Fruit fly (Drosophila melanogaster) whole organism, wandering third instar larva: ENCODE data around the gene Miga.

ENCODE experiments used
- Abd-B ChIP-seq: fragments of >200 bp; optimal IDR thresholded peaks from 2 replicates; lab custom pipeline; 2017; ENCODE audit warnings: missing biosample characterization, missing genetic modification characterization
- CrebA ChIP-seq: fragments of 200-800 bp; sonication (Bioruptor generic); optimal IDR thresholded peaks from 2 replicates; lab custom pipeline; 2016; ENCODE audit warnings: missing biosample characterization, mild to moderate bottlenecking, missing genetic modification characterization, borderline replicate concordance
- Dfd ChIP-seq: fragments of >200 bp; optimal IDR thresholded peaks from 2 replicates; lab custom pipeline; 2017; ENCODE audit warnings: missing biosample characterization, missing genetic modification characterization
- Dif ChIP-seq: fragments of 200-275, 200-300 bp; sonication (Bioruptor generic); optimal IDR thresholded peaks from 2 replicates; lab custom pipeline; 2018; ENCODE audit warnings: missing biosample characterization, missing genetic modification characterization; ENCODE audit not compliant: partially characterized antibody
- GATAd ChIP-seq: sonication (Bioruptor generic); optimal IDR thresholded peaks from 2 replicates; lab custom pipeline; 2016; ENCODE audit warnings: missing biosample characterization, missing genetic modification characterization
- Hnf4 ChIP-seq: fragments of 200-800 bp; sonication (Bioruptor generic); optimal IDR thresholded peaks from 2 replicates; lab custom pipeline; 2016; ENCODE audit warnings: missing biosample characterization, mild to moderate bottlenecking, missing genetic modification characterization
- Hr78 ChIP-seq: fragments of >200 bp; optimal IDR thresholded peaks from 2 replicates; lab custom pipeline; 2017; ENCODE audit warnings: missing biosample characterization, missing genetic modification characterization
- Hr83 ChIP-seq: fragments of 200-300 bp; sonication (Bioruptor generic); optimal IDR thresholded peaks from 2 replicates; lab custom pipeline; 2016; ENCODE audit warnings: missing biosample characterization, mild to moderate bottlenecking, missing genetic modification characterization, moderate library complexity; ENCODE audit not compliant: poor library complexity, severe bottlenecking
- Mio ChIP-seq: sonication (Bioruptor generic); optimal IDR thresholded peaks from 2 replicates; lab custom pipeline; 2016; ENCODE audit warnings: missing biosample characterization, missing genetic modification characterization
- Myc ChIP-seq: fragments of >200 bp; optimal IDR thresholded peaks from 2 replicates; lab custom pipeline; 2017
- N ChIP-seq: fragments of >200 bp; optimal IDR thresholded peaks from 2 replicates; lab custom pipeline; 2018; ENCODE audit warnings: missing biosample characterization, missing external identifiers, missing genetic modification characterization
- OdsH ChIP-seq: fragments of 200-800 bp; sonication (Bioruptor generic); optimal IDR thresholded peaks from 2 replicates; lab custom pipeline; 2016; ENCODE audit warnings: missing biosample characterization, mild to moderate bottlenecking, missing genetic modification characterization
- Rel ChIP-seq, 2 experiments: fragments of 200-800 bp; sonication (Bioruptor generic) in 1 of 2; optimal IDR thresholded peaks; 2 replicates in 1 of 2; 3 replicates in 1 of 2; lab custom pipeline; 2016 to 2019; ENCODE audit warnings: mild to moderate bottlenecking in 2 of 2, missing biosample characterization in 2 of 2, missing genetic modification characterization in 2 of 2, moderate library complexity in 1 of 2
- Sp1 ChIP-seq: fragments of 200-800 bp; sonication (Bioruptor generic); optimal IDR thresholded peaks from 3 replicates; lab custom pipeline; 2019; ENCODE audit warnings: missing biosample characterization, mild to moderate bottlenecking, missing genetic modification characterization, moderate library complexity
- Vsx2 ChIP-seq: fragments of 200-300, 225-300 bp; sonication (Bioruptor generic); optimal IDR thresholded peaks from 2 replicates; lab custom pipeline; 2018; ENCODE audit warnings: missing biosample characterization, missing genetic modification characterization; ENCODE audit not compliant: partially characterized antibody
- br ChIP-seq: fragments of 200-800 bp; sonication (Bioruptor generic); optimal IDR thresholded peaks from 2 replicates; lab custom pipeline; 2016; ENCODE audit warnings: missing biosample characterization, missing genetic modification characterization
- brk ChIP-seq: fragments of 200-800 bp; sonication (Bioruptor generic); optimal IDR thresholded peaks from 2 replicates; lab custom pipeline; 2016; ENCODE audit warnings: missing biosample characterization, mild to moderate bottlenecking, missing genetic modification characterization
- dl ChIP-seq, 2 experiments: fragments of 175-275, 200-275 bp in 1 of 2; fragments of 200-275 bp in 1 of 2; sonication (Bioruptor generic); optimal IDR thresholded peaks; lab custom pipeline; 2018; ENCODE audit warnings: mild to moderate bottlenecking in 2 of 2, missing biosample characterization in 2 of 2, missing genetic modification characterization in 2 of 2, moderate library complexity in 2 of 2; ENCODE audit not compliant: partially characterized antibody in 2 of 2, insufficient read depth in 1 of 2
- dsf ChIP-seq: sonication (Bioruptor generic); optimal IDR thresholded peaks from 2 replicates; lab custom pipeline; 2016; ENCODE audit warnings: missing biosample characterization, missing genetic modification characterization, borderline replicate concordance
- ey ChIP-seq: fragments of 200-800 bp; sonication (Bioruptor generic); optimal IDR thresholded peaks from 2 replicates; lab custom pipeline; 2016; ENCODE audit warnings: missing biosample characterization, missing genetic modification characterization
- foxo ChIP-seq, 2 experiments: fragments of 200-800 bp; sonication (Bioruptor generic); optimal IDR thresholded peaks; 2 replicates in 1 of 2; 3 replicates in 1 of 2; lab custom pipeline; 2016 to 2017; ENCODE audit warnings: missing biosample characterization in 2 of 2, missing genetic modification characterization in 2 of 2
- fru ChIP-seq: fragments of 200-800 bp; sonication (Bioruptor generic); optimal IDR thresholded peaks from 3 replicates; lab custom pipeline; 2016; ENCODE audit warnings: missing biosample characterization, mild to moderate bottlenecking, missing genetic modification characterization
- h ChIP-seq: fragments of 200-800 bp; sonication (Bioruptor generic); optimal IDR thresholded peaks from 3 replicates; lab custom pipeline; 2016; ENCODE audit warnings: missing biosample characterization, mild to moderate bottlenecking, missing genetic modification characterization
- jim ChIP-seq: fragments of 175-275, 200-325 bp; sonication (Bioruptor generic); optimal IDR thresholded peaks from 2 replicates; lab custom pipeline; 2016; ENCODE audit warnings: missing biosample characterization, mild to moderate bottlenecking, missing genetic modification characterization
- lola ChIP-seq: fragments of >200 bp; optimal IDR thresholded peaks from 2 replicates; lab custom pipeline; 2017; ENCODE audit warnings: missing biosample characterization, missing genetic modification characterization
- pan ChIP-seq: fragments of >200 bp; optimal IDR thresholded peaks from 2 replicates; lab custom pipeline; 2017
- psq ChIP-seq: fragments of 200-800 bp; sonication (Bioruptor generic); optimal IDR thresholded peaks from 3 replicates; lab custom pipeline; 2017; ENCODE audit warnings: missing biosample characterization, mild to moderate bottlenecking, missing genetic modification characterization, moderate library complexity
- rgr ChIP-seq: fragments of 200-800 bp; sonication (Bioruptor generic); optimal IDR thresholded peaks from 3 replicates; lab custom pipeline; 2016; ENCODE audit warnings: missing biosample characterization, mild to moderate bottlenecking, missing genetic modification characterization
- sv ChIP-seq: fragments of 200-800 bp; sonication (Bioruptor generic); optimal IDR thresholded peaks from 3 replicates; lab custom pipeline; 2016; ENCODE audit warnings: missing biosample characterization, missing genetic modification characterization
- usp ChIP-seq: fragments of >200 bp; optimal IDR thresholded peaks from 2 replicates; lab custom pipeline; 2017; ENCODE audit warnings: missing biosample characterization, missing genetic modification characterization
- woc ChIP-seq: sonication (Bioruptor generic); optimal IDR thresholded peaks from 2 replicates; lab custom pipeline; 2016; ENCODE audit warnings: missing biosample characterization, mild to moderate bottlenecking, missing genetic modification characterization

Miga gene

DNA sequence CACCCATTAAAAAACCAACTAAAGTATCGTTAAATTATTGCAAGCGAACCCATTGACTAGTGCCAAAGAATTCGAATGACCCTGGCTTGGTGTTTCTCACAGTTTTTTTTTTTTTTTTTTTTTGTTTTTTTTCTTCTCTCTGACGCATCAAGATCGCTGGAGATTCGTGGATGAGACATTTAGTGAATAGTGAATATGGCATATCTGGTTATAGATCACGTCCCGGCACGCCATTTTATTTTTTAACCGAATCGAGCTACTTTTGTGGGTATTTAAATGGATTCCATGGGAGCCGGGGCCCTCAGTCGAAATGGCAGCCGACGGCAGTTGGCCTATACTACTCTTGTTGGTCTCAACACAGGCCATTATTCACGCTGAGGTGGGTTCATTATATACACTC, 39.2 kb upstream of the Miga start, which contains the start of gene Cp7Fc:
TSS of gene Cp7Fc (plus strand) at position 301 of the 400 bp plus-strand sequence.
- TF ChIP-seq GATAd (no peak), fru (GFP tag; lab: Kevin White, UChicago) (no peak), rgr (GFP tag; lab: Kevin White, UChicago) (no peak), sv (GFP tag; lab: Kevin White, UChicago) (no peak), h (GFP tag; lab: Kevin White, UChicago) (no peak), lola (GFP tag; lab: Kevin White, UChicago) (no peak), Rel (GFP tag; optimal IDR thresholded peaks at IDR 0.05; lab: Kevin White, UChicago) (no peak), Rel (tag; optimal IDR thresholded peaks at IDR 0.05; lab: Kevin White, UChicago) (no peak), Sp1 (GFP tag; lab: Kevin White, UChicago) (no peak), Mio (GFP tag; lab: Kevin White, UChicago) (no peak), Dif (GFP tag; lab: Kevin White, UChicago) (no peak), brk (GFP tag; lab: Kevin White, UChicago) (no peak), Hr83 (GFP tag; lab: Kevin White, UChicago) (no peak)

DNA sequence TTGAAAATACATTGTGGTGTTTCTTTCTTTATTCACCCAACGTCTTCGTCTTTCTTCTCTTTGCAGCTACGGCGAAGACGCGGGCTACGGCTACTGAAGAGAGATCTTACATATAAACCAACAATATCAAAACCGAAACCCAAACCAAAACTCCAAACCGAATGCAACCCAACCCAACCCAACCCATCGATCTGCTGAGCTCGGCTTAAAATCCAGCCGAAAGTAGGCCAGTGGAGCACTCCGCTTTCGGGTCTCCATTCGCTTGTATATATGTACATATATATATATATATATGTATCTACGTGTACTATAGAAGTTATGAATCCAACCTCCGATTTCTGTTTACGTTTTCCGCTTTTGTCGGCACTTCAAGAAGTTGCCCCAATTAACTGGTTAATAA, 38.0 kb upstream of the Miga start:
- TF ChIP-seq Hr78 (GFP tag; lab: Kevin White, UChicago) = no peak
- no peak for TF ChIP-seq Mio (GFP tag; lab: Kevin White, UChicago)
- no peak for TF ChIP-seq sv (GFP tag; lab: Kevin White, UChicago)
- TF ChIP-seq rgr (GFP tag; lab: Kevin White, UChicago) = no peak
- no peak for TF ChIP-seq foxo (GFP tag; optimal IDR thresholded peaks at IDR 0.05; lab: Kevin White, UChicago)
- TF ChIP-seq CrebA (GFP tag; lab: Kevin White, UChicago) = no peak
- no peak for TF ChIP-seq Dif (GFP tag; lab: Kevin White, UChicago)
- no peak for TF ChIP-seq h (GFP tag; lab: Kevin White, UChicago)
- TF ChIP-seq usp (GFP tag; lab: Kevin White, UChicago) = no peak
- no peak for TF ChIP-seq fru (GFP tag; lab: Kevin White, UChicago)

DNA sequence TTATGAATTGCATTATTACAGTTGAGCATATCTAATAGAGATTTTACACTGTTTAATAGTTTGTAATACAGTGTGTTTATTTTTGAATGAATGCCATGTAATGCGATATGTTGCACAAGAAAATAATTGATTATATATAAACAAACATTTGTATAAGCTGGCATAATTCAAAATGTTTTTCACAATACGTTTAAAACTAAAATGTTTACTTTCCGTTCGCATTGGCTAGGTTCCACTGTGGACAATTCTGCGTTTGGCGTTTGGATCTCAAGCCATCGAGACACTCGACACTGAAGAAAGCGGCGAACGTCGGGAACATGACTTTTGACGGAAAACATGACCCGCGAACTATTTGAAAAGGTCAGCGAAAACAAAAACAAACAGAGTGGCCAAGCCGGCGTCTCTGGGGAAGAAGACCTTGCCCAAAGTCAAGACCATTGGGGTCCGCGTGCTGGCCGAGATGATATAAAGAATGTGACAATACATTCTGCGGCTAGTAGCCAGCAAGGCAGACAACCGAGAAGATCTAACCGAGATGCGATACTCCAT, 35.8 kb upstream of the Miga start, which contains the start of gene Cp7Fb:
TSS of gene Cp7Fb (plus strand) at position 499 of the 549 bp plus-strand sequence.
- TF ChIP-seq Vsx2 (GFP tag; lab: Kevin White, UChicago) (no peak), lola (GFP tag; lab: Kevin White, UChicago) (no peak), dsf (GFP tag; lab: Kevin White, UChicago) (no peak), pan (lab: Kevin White, UChicago) (no peak), dl (GFP tag; optimal IDR thresholded peaks at IDR 0.05; lab: Kevin White, UChicago; ENCODE audit: insufficient read depth in 1 of 2, partially characterized antibody in 2 of 2) (no peak), usp (GFP tag; lab: Kevin White, UChicago) (no peak), Hr83 (GFP tag; lab: Kevin White, UChicago) (no peak), rgr (GFP tag; lab: Kevin White, UChicago) (no peak), br (GFP tag; lab: Kevin White, UChicago) (no peak), Hnf4 (GFP tag; lab: Kevin White, UChicago) (no peak), foxo (GFP tag; optimal IDR thresholded peaks at IDR 0.05; lab: Kevin White, UChicago) (no peak), Rel (GFP tag; optimal IDR thresholded peaks at IDR 0.05; lab: Kevin White, UChicago) (no peak), Rel (tag; optimal IDR thresholded peaks at IDR 0.05; lab: Kevin White, UChicago) (no peak), N (no peak), woc (GFP tag; lab: Kevin White, UChicago) (no peak), h (GFP tag; lab: Kevin White, UChicago) (no peak), ey (no peak), Myc (lab: Kevin White, UChicago) (no peak)

DNA sequence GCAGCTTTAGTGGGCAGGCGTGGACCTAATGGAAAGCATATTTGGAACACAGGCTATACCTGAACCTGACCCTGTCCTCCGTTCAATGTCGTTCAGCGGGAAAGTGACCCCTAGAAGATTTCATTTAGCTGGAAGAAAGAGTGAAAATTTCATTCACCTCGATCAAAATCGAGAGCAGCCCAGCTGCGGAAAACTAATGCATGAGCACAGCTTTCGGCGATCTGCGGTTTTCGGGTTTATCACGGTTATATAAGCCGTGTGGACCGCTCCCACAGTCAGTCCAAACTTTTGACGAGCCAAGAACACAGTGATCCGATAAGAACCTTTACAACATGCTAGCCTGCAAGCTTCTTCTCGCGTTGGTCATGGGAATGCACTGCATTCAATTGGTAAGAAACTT, 33.0 kb upstream of the Miga start, which contains the start of gene Cp7Fa:
TSS of gene Cp7Fa (plus strand) at position 301 of the 400 bp plus-strand sequence.
- TF ChIP-seq woc (GFP tag; lab: Kevin White, UChicago) (no peak), rgr (GFP tag; lab: Kevin White, UChicago) (no peak), Vsx2 (GFP tag; lab: Kevin White, UChicago) (no peak), Abd-B (no peak), brk (GFP tag; lab: Kevin White, UChicago) (no peak), pan (lab: Kevin White, UChicago) (no peak), dl (GFP tag; optimal IDR thresholded peaks at IDR 0.05; lab: Kevin White, UChicago; ENCODE audit: insufficient read depth in 1 of 2, partially characterized antibody in 2 of 2) (no peak), Mio (GFP tag; lab: Kevin White, UChicago) (no peak), Hr83 (GFP tag; lab: Kevin White, UChicago) (no peak), Myc (lab: Kevin White, UChicago) (no peak), GATAd (no peak), jim (GFP tag; lab: Kevin White, UChicago) (no peak), Dif (GFP tag; lab: Kevin White, UChicago) (no peak), psq (no peak), OdsH (GFP tag; lab: Kevin White, UChicago) (no peak), Dfd (GFP tag; lab: Kevin White, UChicago) (no peak), usp (GFP tag; lab: Kevin White, UChicago) (no peak)
